Worm (Caenorhabditis elegans): Measurements from ENCODE around the gene mdt-15.

ce11 chrIII:5813501-5813900 lies 20.1 kb downstream of the mdt-15 start:
- TF ChIP-seq fkh-10 (GFP tag; optimal IDR thresholded peaks at IDR 0.05) (no peak), ama-1 (optimal IDR thresholded peaks at IDR 0.05) (no peak), ets-4 (tag; optimal IDR thresholded peaks at IDR 0.05) (no peak), pha-4 (tag; optimal IDR thresholded peaks at IDR 0.05) (no peak), ceh-19 (GFP tag; optimal IDR thresholded peaks at IDR 0.05) (no peak)
